Fruit fly (Drosophila melanogaster): ENCODE measurements around the gene DIP-epsilon.

Gene DIP-epsilon

dm6 chr2L:6422488-6422887, 11.4 kb upstream of the DIP-epsilon start:
- TF ChIP-seq gfzf (GFP tag; optimal IDR thresholded peaks at IDR 0.05): no peak
- peak; percentile 31 for TF ChIP-seq CG34376 (GFP tag; optimal IDR thresholded peaks at IDR 0.05)

- TF ChIP-seq Med (GFP tag): peak; percentile 53
- TF ChIP-seq CG10979 (tag; optimal IDR thresholded peaks at IDR 0.05): no peak
Measured at dm6 chr2L:6421495-6421894, 10.4 kb upstream of the DIP-epsilon start.

dm6 chr2L:6411953-6412352, 827 bp upstream of the DIP-epsilon start, which contains the start of gene CG13982:
Gene CG13982 (plus strand): TSS chr2L:6412315.
- TF ChIP-seq nau (GFP tag; optimal IDR thresholded peaks at IDR 0.05) (no peak), E2f1 (GFP tag; IDR thresholded peaks at IDR 0.05) (no peak), lab (GFP tag; optimal IDR thresholded peaks at IDR 0.05) (no peak), Meics (GFP tag; optimal IDR thresholded peaks at IDR 0.05) (peak; percentile 7), Hsf (GFP tag; optimal IDR thresholded peaks at IDR 0.05) (no peak), crp (GFP tag; optimal IDR thresholded peaks at IDR 0.05) (peak in 1 of 2 experiments; percentile 25), gt (GFP tag; IDR thresholded peaks at IDR 0.05) (no peak)

dm6 chr2L:6397149-6397548, 14.0 kb downstream of the DIP-epsilon start, which contains the start of gene CG42369:
Gene CG42369 (minus strand): TSS chr2L:6397249.
- TF ChIP-seq CG4730 (GFP tag; IDR thresholded peaks at IDR 0.05): no peak
- no peak for TF ChIP-seq CG7987 (GFP tag; optimal IDR thresholded peaks at IDR 0.05)
- no peak for TF ChIP-seq usp (GFP tag; optimal IDR thresholded peaks at IDR 0.05)
- TF ChIP-seq CG10959 (GFP tag; IDR thresholded peaks at IDR 0.05): no peak

- TF ChIP-seq HLHmδ (GFP tag; optimal IDR thresholded peaks at IDR 0.05): no peak
- peak; percentile 74 for TF ChIP-seq CTCF (GFP tag; optimal IDR thresholded peaks at IDR 0.05)
- TF ChIP-seq CG1832 (GFP tag; optimal IDR thresholded peaks at IDR 0.05): no peak
- TF ChIP-seq CG13287 (GFP tag; IDR thresholded peaks at IDR 0.05; ENCODE audit: partially characterized antibody): no peak
- 0 out of 2 replicates have a peak, but pooled peaks have one; percentile 2 for TF ChIP-seq NFAT (GFP tag; IDR thresholded peaks at IDR 0.05)
- no peak for TF ChIP-seq MESR4 (GFP tag; optimal IDR thresholded peaks at IDR 0.05)
Measured at dm6 chr2L:6391469-6391868, 19.7 kb downstream of the DIP-epsilon start.

- TF ChIP-seq Mad (GFP tag; optimal IDR thresholded peaks at IDR 0.05) (no peak), CG11247 (GFP tag; IDR thresholded peaks at IDR 0.05) (no peak), CG17361 (GFP tag; IDR thresholded peaks at IDR 0.05) (no peak), lab (GFP tag; optimal IDR thresholded peaks at IDR 0.05) (no peak), H2.0 (GFP tag; IDR thresholded peaks at IDR 0.05) (no peak), bbx (GFP tag; IDR thresholded peaks at IDR 0.05; ENCODE audit: partially characterized antibody) (no peak), CG13624 (GFP tag; optimal IDR thresholded peaks at IDR 0.05) (no peak), peb (GFP tag; IDR thresholded peaks at IDR 0.05) (no peak), sens-2 (GFP tag; IDR thresholded peaks at IDR 0.05) (no peak), CG3281 (GFP tag; optimal IDR thresholded peaks at IDR 0.05) (no peak), klu (GFP tag; IDR thresholded peaks at IDR 0.05) (no peak), Bteb2 (GFP tag; optimal IDR thresholded peaks at IDR 0.05) (no peak), eyg (GFP tag; optimal IDR thresholded peaks at IDR 0.05) (no peak), nom (GFP tag; optimal IDR thresholded peaks at IDR 0.05) (no peak), Lhr (GFP tag; optimal IDR thresholded peaks at IDR 0.05) (no peak), usp (GFP tag; optimal IDR thresholded peaks at IDR 0.05) (no peak), NC2β (GFP tag; optimal IDR thresholded peaks at IDR 0.05) (no peak), CG1832 (GFP tag; optimal IDR thresholded peaks at IDR 0.05) (no peak), aop (GFP tag; IDR thresholded peaks at IDR 0.05) (no peak), CG10431 (GFP tag; optimal IDR thresholded peaks at IDR 0.05) (no peak)
Measured at dm6 chr2L:6387068-6387467, 24.1 kb downstream of the DIP-epsilon start.
